Worm (Caenorhabditis elegans): ENCODE measurements around the gene C45B2.6.

- no peak for TF ChIP-seq him-1 (tag; optimal IDR thresholded peaks at IDR 0.05)
- TF ChIP-seq dao-5 (tag; optimal IDR thresholded peaks at IDR 0.05) = no peak
These were observed 6.6 kb downstream of the C45B2.6 start for ce11 chrX:6059163-6059782.

Data from whole organism, L4/young adult.